Worm (Caenorhabditis elegans) whole organism, early embryonic: ENCODE data around the gene Y44A6D.1.

Source experiments
- B0310.2 ChIP-seq: sonication (generic microtip); optimal IDR thresholded peaks from 2 replicates; lab custom pipeline; 2016; ENCODE audit warnings: mild to moderate bottlenecking, missing genetic modification characterization, missing compliant biosample characterization
- F13C5.2 ChIP-seq: sonication (generic microtip); optimal IDR thresholded peaks from 2 replicates; lab custom pipeline; 2017; ENCODE audit warnings: mild to moderate bottlenecking, missing genetic modification characterization, inconsistent platforms, missing compliant biosample characterization
- aly-1 ChIP-seq: sonication (generic microtip); optimal IDR thresholded peaks from 2 replicates; lab custom pipeline; 2016; ENCODE audit warnings: missing genetic modification characterization, missing compliant biosample characterization
- ama-1 ChIP-seq: fragments of 150-350 bp; optimal IDR thresholded peaks from 2 replicates; lab custom pipeline; 2014
- ceh-13 ChIP-seq: fragments of 200-800 bp; sonication (Bioruptor generic); optimal IDR thresholded peaks from 2 replicates; lab custom pipeline; 2018; ENCODE audit warnings: mild to moderate bottlenecking, missing genetic modification characterization, missing compliant biosample characterization
- ceh-36 ChIP-seq: sonication (generic microtip); optimal IDR thresholded peaks from 2 replicates; lab custom pipeline; 2016; ENCODE audit warnings: missing genetic modification characterization, inconsistent platforms, missing compliant biosample characterization
- ets-7 ChIP-seq: sonication (generic microtip); optimal IDR thresholded peaks from 2 replicates; lab custom pipeline; 2016; ENCODE audit warnings: missing genotype, missing genetic modification characterization, missing compliant biosample characterization
- flt-1 ChIP-seq: fragments of 200-800 bp; sonication (Bioruptor generic); IDR thresholded peaks from 2 replicates; pipeline ENCODE4 v1.3.6; 2022; ENCODE audit warnings: missing genetic modification characterization, missing compliant biosample characterization
- hmg-4 ChIP-seq: fragments of 200-800 bp; sonication (Bioruptor generic); optimal IDR thresholded peaks from 2 replicates; lab custom pipeline; 2018; ENCODE audit warnings: mild to moderate bottlenecking, missing genetic modification characterization, missing compliant biosample characterization
- hnd-1 ChIP-seq: sonication (generic microtip); optimal IDR thresholded peaks from 2 replicates; lab custom pipeline; 2016; ENCODE audit warnings: missing genetic modification characterization, missing compliant biosample characterization
- pes-1 ChIP-seq: fragments of 200-800 bp; sonication (Bioruptor generic); IDR thresholded peaks from 2 replicates; pipeline ENCODE4 v1.3.6; 2022; ENCODE audit warnings: missing genetic modification reagents, missing genetic modification characterization, missing compliant biosample characterization
- scrt-1 ChIP-seq: fragments of 200-800 bp; sonication (Bioruptor generic); IDR thresholded peaks from 2 replicates; pipeline ENCODE4 v1.3.6; 2022; ENCODE audit warnings: missing genetic modification characterization, missing compliant biosample characterization
- tbx-11 ChIP-seq: fragments of 200-800 bp; sonication (Bioruptor generic); IDR thresholded peaks from 2 replicates; pipeline ENCODE4 v1.3.6; 2022; ENCODE audit warnings: missing genetic modification characterization, missing compliant biosample characterization
- tra-4 ChIP-seq: sonication (generic microtip); optimal IDR thresholded peaks from 2 replicates; lab custom pipeline; 2017; ENCODE audit warnings: missing genetic modification characterization, missing compliant biosample characterization

DNA sequence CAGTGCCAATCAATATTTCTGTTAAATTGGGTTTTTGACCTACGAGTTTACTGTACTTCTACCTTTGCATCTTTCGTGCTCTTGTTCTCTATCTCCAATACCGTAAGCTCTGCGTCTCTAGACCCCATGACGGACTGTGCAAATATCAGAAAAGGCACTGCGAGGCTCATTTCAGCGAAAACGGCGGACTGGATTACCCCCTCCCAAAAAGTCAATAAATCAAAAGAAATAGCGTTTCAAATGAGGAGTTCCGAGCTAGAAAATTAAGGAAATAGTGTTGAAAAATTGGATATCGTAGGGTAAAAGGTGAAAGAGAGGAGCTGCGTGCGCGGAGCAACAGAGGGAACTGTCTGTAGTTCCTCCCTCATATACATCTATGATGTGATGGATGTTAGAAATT is 28.1 kb downstream of the Y44A6D.1 start:
- no peak for TF ChIP-seq flt-1 (GFP tag; lab: Robert Waterston, UW)
- TF ChIP-seq F13C5.2 (tag; lab: Kevin White, UChicago) = no peak
- TF ChIP-seq ets-7 (tag; lab: Kevin White, UChicago) = no peak
- TF ChIP-seq ama-1 (lab: Kevin White, UChicago) = no peak
- no peak for TF ChIP-seq B0310.2
- no peak for TF ChIP-seq scrt-1 (GFP tag; lab: Robert Waterston, UW)
- TF ChIP-seq ceh-36 (tag; lab: Kevin White, UChicago) = no peak
- TF ChIP-seq hnd-1 = no peak
- TF ChIP-seq ceh-13 (GFP tag; lab: Kevin White, UChicago) = no peak
- no peak for TF ChIP-seq tbx-11
- no peak for TF ChIP-seq pes-1 (GFP tag; lab: Robert Waterston, UW)
- no peak for TF ChIP-seq aly-1 (tag; lab: Kevin White, UChicago)
- no peak for TF ChIP-seq hmg-4
- TF ChIP-seq tra-4 (tag; lab: Kevin White, UChicago) = no peak
